Worm (Caenorhabditis elegans): ENCODE measurements around the gene rpl-11.2.

The rpl-11.2 gene

DNA sequence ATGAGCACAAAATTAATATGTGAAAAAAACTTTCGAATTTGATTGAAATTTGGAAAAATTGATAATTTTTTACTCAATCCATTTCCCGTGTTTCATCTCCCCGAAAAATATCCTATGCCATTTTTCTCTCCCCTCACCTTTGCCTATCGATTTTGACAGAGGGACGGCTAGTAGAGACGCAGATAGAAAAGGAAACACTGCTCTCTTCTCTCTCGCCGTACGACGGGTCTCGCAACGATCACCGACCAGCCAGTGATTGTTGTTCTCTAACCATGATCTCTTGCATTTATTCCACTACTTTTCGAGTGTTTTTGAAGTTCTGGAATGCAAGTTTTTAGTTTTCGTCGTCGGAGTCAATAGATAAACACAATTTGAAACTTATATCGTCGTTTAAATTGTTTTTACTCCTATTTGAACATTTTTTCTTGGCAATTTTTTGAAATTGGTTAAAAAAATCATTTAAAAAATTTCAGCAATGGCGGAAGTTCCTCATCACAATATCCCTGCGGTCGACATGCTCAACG is 4.9 kb downstream of the rpl-11.2 start, which contains the start of gene vha-15 (continued):
- TF ChIP-seq let-526 (GFP tag; IDR thresholded peaks at IDR 0.05) (no peak), F57A8.1 (GFP tag; optimal IDR thresholded peaks at IDR 0.05) (no peak), nfyb-1 (GFP tag; IDR thresholded peaks at IDR 0.05) (no peak), ama-1 (optimal IDR thresholded peaks at IDR 0.05) (no peak), ama-1 (GFP tag; optimal IDR thresholded peaks at IDR 0.05) (no peak), ztf-18 (tag; optimal IDR thresholded peaks at IDR 0.05) (no peak), lin-54 (GFP tag; optimal IDR thresholded peaks at IDR 0.05) (no peak), tbp1 (GFP tag; optimal IDR thresholded peaks at IDR 0.05) (peak; percentile 7), nhr-27 (tag; optimal IDR thresholded peaks at IDR 0.05) (no peak), Y79H2A.3 (GFP tag; conservative IDR thresholded peaks at IDR 0.05) (no peak), madf-10 (tag; optimal IDR thresholded peaks at IDR 0.05) (peak; percentile 30), nhr-120 (GFP tag; IDR thresholded peaks at IDR 0.05) (no peak), pha-4 (tag; optimal IDR thresholded peaks at IDR 0.05) (peak; percentile 39), let-607 (tag; optimal IDR thresholded peaks at IDR 0.05) (no peak), nhr-80 (tag; optimal IDR thresholded peaks at IDR 0.05) (peak; percentile 69), attf-3 (GFP tag; conservative IDR thresholded peaks at IDR 0.05) (no peak), dpff-1 (tag; optimal IDR thresholded peaks at IDR 0.05) (no peak), ztf-3 (GFP tag; optimal IDR thresholded peaks at IDR 0.05) (no peak), ceh-91 (GFP tag; IDR thresholded peaks at IDR 0.05) (no peak), ekl-4 (GFP tag; IDR thresholded peaks at IDR 0.05) (peak; percentile 47; the same call in 1 of the 2 replicates), ceh-27 (GFP tag; optimal IDR thresholded peaks at IDR 0.05) (peak; percentile 48), egl-44 (GFP tag; IDR thresholded peaks at IDR 0.05) (no peak), madf-6 (GFP tag; IDR thresholded peaks at IDR 0.05) (0 out of 2 replicates have a peak, but pooled peaks have one; percentile 14), F49E8.2 (tag; optimal IDR thresholded peaks at IDR 0.05; ENCODE audit: insufficient read depth) (no peak), ztf-6 (GFP tag; IDR thresholded peaks at IDR 0.05) (no peak)

- TF ChIP-seq D2030.7 (GFP tag; IDR thresholded peaks at IDR 0.05) (no peak), lin-40 (tag; optimal IDR thresholded peaks at IDR 0.05) (peak; percentile 19), mcd-1 (GFP tag; IDR thresholded peaks at IDR 0.05) (no peak), hmg-1.2 (GFP tag; IDR thresholded peaks at IDR 0.05) (peak; percentile 84), efl-1 (GFP tag; optimal IDR thresholded peaks at IDR 0.05) (peak; percentile 14), F22D6.2 (tag; optimal IDR thresholded peaks at IDR 0.05) (no peak), nhr-80 (tag; optimal IDR thresholded peaks at IDR 0.05) (peak; percentile 11), F33H1.4 (GFP tag; IDR thresholded peaks at IDR 0.05) (peak; percentile 42; the same call in 1 of the 2 replicates)
These were observed 8.5 kb downstream of the rpl-11.2 start, which contains the start of gene T14F9.2 for ce11 chrX:2233929-2234328. Gene T14F9.2 (plus strand): TSS chrX:2234324.

DNA sequence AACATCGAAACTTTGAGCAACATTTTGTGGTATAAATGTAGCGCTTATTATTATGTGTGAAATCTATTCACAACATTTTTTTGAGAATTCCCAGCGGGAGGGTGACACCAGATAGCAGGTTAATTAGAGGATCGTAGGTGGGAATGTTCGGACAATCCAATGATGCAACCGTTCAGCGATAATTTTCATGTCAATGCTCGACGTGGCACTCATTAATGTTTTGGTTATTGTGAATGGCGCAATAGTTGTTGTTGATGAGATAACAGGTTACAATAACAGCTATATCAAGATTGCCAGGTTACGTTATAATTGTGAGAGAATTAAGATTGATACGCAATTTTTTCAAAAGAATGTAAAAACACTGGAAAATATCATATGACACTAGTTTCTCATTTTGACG is 11.1 kb downstream of the rpl-11.2 start:
- no peak for TF ChIP-seq K11D2.4 (GFP tag; IDR thresholded peaks at IDR 0.05)
- TF ChIP-seq lsy-27 (tag; optimal IDR thresholded peaks at IDR 0.05; ENCODE audit: borderline replicate concordance, insufficient read depth) = no peak
- TF ChIP-seq ceh-40 (GFP tag; IDR thresholded peaks at IDR 0.05) = no peak
- no peak for TF ChIP-seq attf-5 (GFP tag; optimal IDR thresholded peaks at IDR 0.05)
- no peak for TF ChIP-seq B0019.2 (GFP tag; conservative IDR thresholded peaks at IDR 0.05)
- no peak for TF ChIP-seq ama-1 (optimal IDR thresholded peaks at IDR 0.05)
- TF ChIP-seq ama-1 (GFP tag; optimal IDR thresholded peaks at IDR 0.05) = no peak
- no peak for TF ChIP-seq D2030.7 (GFP tag; IDR thresholded peaks at IDR 0.05)
- no peak for TF ChIP-seq hsf-1 (GFP tag; IDR thresholded peaks at IDR 0.05)
- no peak for TF ChIP-seq tbp1 (GFP tag; optimal IDR thresholded peaks at IDR 0.05)
- no peak for TF ChIP-seq T26A5.8 (tag; optimal IDR thresholded peaks at IDR 0.05)
- no peak for TF ChIP-seq snpc-1.3 (tag; optimal IDR thresholded peaks at IDR 0.05; ENCODE audit: insufficient read depth)
- no peak for TF ChIP-seq snpc-3.4 (tag; optimal IDR thresholded peaks at IDR 0.05)
- TF ChIP-seq ztf-25 (GFP tag; IDR thresholded peaks at IDR 0.05) = no peak
- TF ChIP-seq ets-4 (GFP tag; optimal IDR thresholded peaks at IDR 0.05) = no peak
- no peak for TF ChIP-seq F57C9.4 (tag; optimal IDR thresholded peaks at IDR 0.05)
